Worm (Caenorhabditis elegans) whole organism, L2 larva: Measurements from ENCODE around the gene dct-12.

Experiments used
- nhr-11 ChIP-seq: fragments of 150-350 bp; optimal IDR thresholded peaks from 2 replicates; lab custom pipeline; 2014; ENCODE audit warnings: missing biosample characterization, missing genetic modification characterization
- zag-1 ChIP-seq: fragments of 150-350 bp; optimal IDR thresholded peaks from 2 replicates; lab custom pipeline; 2014; ENCODE audit warnings: missing biosample characterization, missing genetic modification characterization

DNA sequence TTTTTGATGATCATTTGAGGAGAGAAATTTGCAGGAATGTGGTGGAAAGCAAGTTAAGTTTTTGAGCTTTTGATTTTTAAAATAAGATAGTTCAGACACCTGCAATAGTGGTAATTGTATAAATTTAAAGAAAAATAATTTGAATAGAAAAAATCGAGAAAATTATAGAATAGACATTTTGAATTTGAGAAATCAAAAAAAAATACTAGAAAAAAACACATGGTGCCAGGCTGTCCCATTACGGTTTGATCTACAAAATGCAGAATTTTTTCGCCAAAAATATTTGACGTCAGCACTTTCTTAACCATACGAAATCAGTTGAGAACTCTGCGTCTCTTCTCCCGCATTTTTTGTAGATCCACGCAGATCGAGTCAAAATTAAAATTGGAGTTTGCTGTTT, 14.7 kb downstream of the dct-12 start, which contains the start of gene sre-27:
- TF ChIP-seq zag-1 (tag; lab: Kevin White, UChicago) (no peak), nhr-11 (tag; lab: Kevin White, UChicago) (no peak)
